Fruit fly (Drosophila melanogaster) Kc167 (cell line): Measurements from ENCODE around the gene CG4691.

ENCODE experiments used
- Myc ChIP-seq: fragments of >200 bp; optimal IDR thresholded peaks from 2 replicates; lab custom pipeline; 2017; ENCODE audit warnings: missing external identifiers
- h ChIP-seq: fragments of >200 bp; optimal IDR thresholded peaks from 3 replicates; lab custom pipeline; 2018; ENCODE audit warnings: missing external identifiers
- psq ChIP-seq: fragments of >200 bp; optimal IDR thresholded peaks from 2 replicates; lab custom pipeline; 2017; ENCODE audit warnings: missing external identifiers

- TF ChIP-seq psq (lab: Kevin White, UChicago) (no peak), h (lab: Kevin White, UChicago) (no peak), Myc (no peak)
Measured at dm6 chr2L:14774713-14775112, 14.1 kb downstream of the CG4691 start, which contains the start of gene CG4650.
